Worm (Caenorhabditis elegans) whole organism, L3 larva: Measurements from ENCODE around the gene ZK1307.8.

Source experiments
- nhr-237 ChIP-seq: fragments of 150-350 bp; optimal IDR thresholded peaks from 2 replicates; lab custom pipeline; 2014; ENCODE audit warnings: missing biosample characterization, missing genetic modification characterization
- pha-4 ChIP-seq: fragments of 150-350 bp; optimal IDR thresholded peaks from 2 replicates; lab custom pipeline; 2014; ENCODE audit warnings: missing biosample characterization, missing genetic modification reagents, missing genetic modification characterization

DNA sequence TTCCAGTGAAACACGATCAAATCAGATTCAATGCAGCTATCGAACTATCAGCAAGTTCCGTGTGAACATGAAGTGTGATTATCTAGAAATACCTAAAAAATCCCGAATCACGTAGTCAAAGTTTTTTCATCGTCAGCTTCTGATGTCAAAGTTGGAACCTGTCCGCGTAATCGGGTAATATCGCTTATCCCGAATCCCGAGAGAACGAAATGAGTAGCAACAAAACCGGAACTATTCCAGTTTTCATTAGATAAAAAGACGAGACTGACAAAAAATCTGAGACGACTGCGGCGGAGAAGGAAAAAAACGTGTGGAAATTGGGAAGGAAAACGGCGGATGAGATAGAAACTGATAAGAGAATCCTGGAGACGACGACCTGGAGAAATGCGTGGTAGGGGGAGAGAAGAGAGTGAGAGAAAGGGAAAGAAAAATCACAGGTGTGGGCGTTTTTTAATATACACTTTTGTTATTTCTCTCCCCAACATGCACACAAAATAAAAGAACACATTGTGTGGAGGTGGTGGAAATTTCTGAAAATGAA, 4.3 kb upstream of the ZK1307.8 start:
- TF ChIP-seq nhr-237 (tag; lab: Kevin White, UChicago): no peak
- TF ChIP-seq pha-4: no peak
